Worm (Caenorhabditis elegans) whole organism, late embryonic: ENCODE results near the gene col-131.

ENCODE experiments used
- C08G9.2 ChIP-seq: sonication (generic microtip); optimal IDR thresholded peaks from 2 replicates; lab custom pipeline; 2016; ENCODE audit warnings: mild to moderate bottlenecking, missing genetic modification characterization, moderate library complexity, missing compliant biosample characterization
- C38D4.7 ChIP-seq: fragments of 200-800 bp; sonication (Bioruptor generic); optimal IDR thresholded peaks from 2 replicates; lab custom pipeline; 2018; ENCODE audit warnings: mild to moderate bottlenecking, missing genetic modification characterization, moderate library complexity, missing compliant biosample characterization
- T23F11.4 ChIP-seq: fragments of 200-800 bp; sonication (Bioruptor generic); optimal IDR thresholded peaks from 2 replicates; lab custom pipeline; 2018; ENCODE audit warnings: mild to moderate bottlenecking, missing genetic modification characterization, missing compliant biosample characterization
- ahr-1 ChIP-seq: sonication (generic microtip); optimal IDR thresholded peaks from 2 replicates; lab custom pipeline; 2016; ENCODE audit warnings: missing genetic modification characterization, missing compliant biosample characterization
- ama-1 ChIP-seq: fragments of 150-350 bp; optimal IDR thresholded peaks from 2 replicates; lab custom pipeline; 2014
- ceh-14 ChIP-seq: sonication (generic microtip); optimal IDR thresholded peaks from 2 replicates; lab custom pipeline; 2016; ENCODE audit warnings: missing genotype, missing genetic modification characterization, missing compliant biosample characterization
- ceh-2 ChIP-seq: sonication (generic microtip); optimal IDR thresholded peaks from 2 replicates; lab custom pipeline; 2016; ENCODE audit warnings: missing genotype, missing genetic modification characterization, missing compliant biosample characterization
- ceh-24 ChIP-seq: sonication (generic microtip); optimal IDR thresholded peaks from 2 replicates; lab custom pipeline; 2016; ENCODE audit warnings: mild to moderate bottlenecking, missing genetic modification characterization, missing compliant biosample characterization
- ceh-30 ChIP-seq: fragments of 150-350 bp; optimal IDR thresholded peaks from 2 replicates; lab custom pipeline; 2014; ENCODE audit warnings: missing biosample characterization, missing genetic modification characterization
- ceh-45 ChIP-seq: fragments of 200-800 bp; sonication (Bioruptor generic); IDR thresholded peaks from 2 replicates; pipeline ENCODE4 v1.3.6; 2022; ENCODE audit warnings: missing genetic modification reagents, missing genetic modification characterization, missing compliant biosample characterization
- ceh-48 ChIP-seq: sonication (generic microtip); optimal IDR thresholded peaks from 2 replicates; lab custom pipeline; 2016; ENCODE audit warnings: missing genetic modification characterization, inconsistent platforms, missing compliant biosample characterization
- ceh-9 ChIP-seq: sonication (generic microtip); optimal IDR thresholded peaks from 2 replicates; lab custom pipeline; 2016; ENCODE audit warnings: mild to moderate bottlenecking, missing genetic modification characterization, inconsistent platforms, missing compliant biosample characterization
- elt-4 ChIP-seq: sonication (generic microtip); optimal IDR thresholded peaks from 2 replicates; lab custom pipeline; 2016; ENCODE audit warnings: missing genetic modification characterization, missing compliant biosample characterization
- eyg-1 ChIP-seq: sonication (generic microtip); optimal IDR thresholded peaks from 2 replicates; lab custom pipeline; 2016; ENCODE audit warnings: missing genotype, missing genetic modification characterization, missing compliant biosample characterization
- fax-1 ChIP-seq: sonication (generic microtip); optimal IDR thresholded peaks from 2 replicates; lab custom pipeline; 2016; ENCODE audit warnings: missing genotype, missing genetic modification characterization, missing compliant biosample characterization
- fkh-10 ChIP-seq: fragments of 150-350 bp; optimal IDR thresholded peaks from 2 replicates; lab custom pipeline; 2014; ENCODE audit warnings: missing biosample characterization, missing genetic modification reagents, missing genetic modification characterization
- gmeb-2 ChIP-seq: sonication (generic microtip); optimal IDR thresholded peaks from 2 replicates; lab custom pipeline; 2016; ENCODE audit warnings: missing genetic modification characterization, inconsistent platforms, missing compliant biosample characterization
- hlh-13 ChIP-seq: fragments of 200-800 bp; sonication (Bioruptor generic); optimal IDR thresholded peaks from 2 replicates; lab custom pipeline; 2018; ENCODE audit warnings: mild to moderate bottlenecking, missing genetic modification characterization, missing compliant biosample characterization
- hlh-30 ChIP-seq: sonication (generic microtip); optimal IDR thresholded peaks from 2 replicates; lab custom pipeline; 2017; ENCODE audit warnings: antibody characterized with exemption, missing genetic modification characterization, missing compliant biosample characterization; ENCODE audit not compliant: insufficient read depth
- hlh-8 ChIP-seq: sonication (generic microtip); optimal IDR thresholded peaks from 2 replicates; lab custom pipeline; 2016; ENCODE audit warnings: missing genotype, missing genetic modification characterization, missing compliant biosample characterization
- mec-3 ChIP-seq: sonication (generic microtip); optimal IDR thresholded peaks from 2 replicates; lab custom pipeline; 2016; ENCODE audit warnings: borderline replicate concordance, missing genetic modification characterization, missing compliant biosample characterization
- nfya-1 ChIP-seq: sonication (generic microtip); optimal IDR thresholded peaks from 2 replicates; lab custom pipeline; 2017; ENCODE audit warnings: missing genetic modification characterization, mild to moderate bottlenecking, missing compliant biosample characterization, antibody characterized with exemption, moderate library complexity
- nhr-232 ChIP-seq: sonication (generic microtip); optimal IDR thresholded peaks from 2 replicates; lab custom pipeline; 2016; ENCODE audit warnings: missing genetic modification characterization, missing compliant biosample characterization
- npax-4 ChIP-seq: sonication (generic microtip); optimal IDR thresholded peaks from 2 replicates; lab custom pipeline; 2016; ENCODE audit warnings: missing genetic modification characterization, missing compliant biosample characterization
- odd-2 ChIP-seq: sonication (generic microtip); optimal IDR thresholded peaks from 2 replicates; lab custom pipeline; 2017; ENCODE audit warnings: antibody characterized with exemption, mild to moderate bottlenecking, missing genetic modification characterization, missing compliant biosample characterization
- pat-9 ChIP-seq: fragments of 200-800 bp; sonication (Bioruptor generic); optimal IDR thresholded peaks from 2 replicates; lab custom pipeline; 2018; ENCODE audit warnings: mild to moderate bottlenecking, missing genetic modification characterization, moderate library complexity, missing compliant biosample characterization
- pax-1 ChIP-seq: fragments of 150-350 bp; optimal IDR thresholded peaks from 2 replicates; lab custom pipeline; 2014; ENCODE audit warnings: missing biosample characterization, missing genetic modification characterization
- pha-2 ChIP-seq: sonication (generic microtip); optimal IDR thresholded peaks from 2 replicates; lab custom pipeline; 2017; ENCODE audit warnings: mild to moderate bottlenecking, missing genetic modification characterization, missing compliant biosample characterization
- pha-4 ChIP-seq: fragments of 150-350 bp; optimal IDR thresholded peaks from 2 replicates; lab custom pipeline; 2018; ENCODE audit warnings: missing biosample characterization, missing genetic modification reagents, missing genetic modification characterization
- pqm-1 ChIP-seq: sonication (generic microtip); optimal IDR thresholded peaks from 2 replicates; lab custom pipeline; 2016; ENCODE audit warnings: missing genetic modification characterization, missing compliant biosample characterization
- rnt-1 ChIP-seq: sonication (generic microtip); optimal IDR thresholded peaks from 2 replicates; lab custom pipeline; 2016; ENCODE audit warnings: missing genetic modification characterization, missing compliant biosample characterization
- sox-4 ChIP-seq: sonication (generic microtip); optimal IDR thresholded peaks from 2 replicates; lab custom pipeline; 2017; ENCODE audit warnings: mild to moderate bottlenecking, missing genetic modification characterization, inconsistent platforms, missing compliant biosample characterization
- syd-9 ChIP-seq: sonication (generic microtip); optimal IDR thresholded peaks from 2 replicates; lab custom pipeline; 2016; ENCODE audit warnings: mild to moderate bottlenecking, missing genetic modification characterization, moderate library complexity, missing compliant biosample characterization
- tbx-2 ChIP-seq: sonication (generic microtip); optimal IDR thresholded peaks from 2 replicates; lab custom pipeline; 2016; ENCODE audit warnings: missing genetic modification characterization, missing compliant biosample characterization
- tbx-7 ChIP-seq: sonication (generic microtip); optimal IDR thresholded peaks from 2 replicates; lab custom pipeline; 2016; ENCODE audit warnings: missing genotype, missing genetic modification characterization, missing compliant biosample characterization
- ttx-3 ChIP-seq: sonication (generic microtip); optimal IDR thresholded peaks from 2 replicates; lab custom pipeline; 2016; ENCODE audit warnings: missing genetic modification reagents, missing genetic modification characterization, missing compliant biosample characterization
- unc-3 ChIP-seq, 2 experiments: fragments of 200-800 bp in 1 of 2; sonication (Bioruptor generic) in 1 of 2; sonication (generic microtip) in 1 of 2; conservative IDR thresholded peaks in 1 of 2; optimal IDR thresholded peaks in 1 of 2; 2 replicates each; pipeline versions ENCODE4 v1.3.6 to Lab custom; 2016 to 2022; ENCODE audit warnings: missing compliant biosample characterization in 2 of 2, missing genetic modification characterization in 2 of 2, missing genetic modification reagents in 1 of 2
- unc-42 ChIP-seq: sonication (generic microtip); optimal IDR thresholded peaks from 2 replicates; lab custom pipeline; 2016; ENCODE audit warnings: missing genotype, missing genetic modification characterization, missing compliant biosample characterization
- zip-5 ChIP-seq: sonication (generic microtip); optimal IDR thresholded peaks from 2 replicates; lab custom pipeline; 2016; ENCODE audit warnings: missing genetic modification characterization, missing compliant biosample characterization
- ztf-16 ChIP-seq: sonication (generic microtip); optimal IDR thresholded peaks from 2 replicates; lab custom pipeline; 2017; ENCODE audit warnings: missing genetic modification characterization, missing compliant biosample characterization

The col-131 gene

ce11 chrIV:13041486-13041885, 25.6 kb downstream of the col-131 start:
- no peak for TF ChIP-seq mec-3 (tag; lab: Kevin White, UChicago)
- no peak for TF ChIP-seq ceh-30 (tag; lab: Kevin White, UChicago)
- peak; percentile 87 for TF ChIP-seq nfya-1 (tag; lab: Kevin White, UChicago)

- TF ChIP-seq gmeb-2 (tag; lab: Kevin White, UChicago), result no peak
- TF ChIP-seq hlh-30 (tag; lab: Kevin White, UChicago), result no peak
- no peak for TF ChIP-seq fax-1 (tag; lab: Kevin White, UChicago)
- TF ChIP-seq ceh-24, result no peak
- TF ChIP-seq eyg-1 (tag; lab: Kevin White, UChicago), result no peak
- TF ChIP-seq ztf-16 (tag; lab: Kevin White, UChicago), result no peak
- TF ChIP-seq odd-2 (tag; lab: Kevin White, UChicago), result no peak
- no peak for TF ChIP-seq ttx-3 (tag; lab: Kevin White, UChicago)
- no peak for TF ChIP-seq T23F11.4 (GFP tag; lab: Kevin White, UChicago)
- no peak for TF ChIP-seq fkh-10 (GFP tag; lab: Kevin White, UChicago)
- TF ChIP-seq pqm-1, result no peak
Observed at ce11 chrIV:13038888-13039287, 28.2 kb downstream of the col-131 start, which contains the start of gene F49E11.2. F49E11.2 (minus strand) TSS chrIV:13038988.

ce11 chrIV:13036835-13037234, 30.3 kb downstream of the col-131 start:
- TF ChIP-seq rnt-1 (no peak), ahr-1 (tag; lab: Kevin White, UChicago) (no peak), ceh-48 (no peak), tbx-2 (tag; lab: Kevin White, UChicago) (no peak), unc-42 (no peak), pat-9 (tag; lab: Kevin White, UChicago) (no peak), sox-4 (tag; lab: Kevin White, UChicago) (no peak), fax-1 (tag; lab: Kevin White, UChicago) (no peak), hlh-8 (tag; lab: Kevin White, UChicago) (no peak), syd-9 (no peak), zip-5 (tag; lab: Kevin White, UChicago) (no peak), C38D4.7 (no peak), eyg-1 (tag; lab: Kevin White, UChicago) (no peak), pha-4 (no peak), C08G9.2 (no peak), ceh-30 (tag; lab: Kevin White, UChicago) (no peak)

- TF ChIP-seq pha-2 (tag; lab: Kevin White, UChicago) (no peak), pax-1 (tag; lab: Kevin White, UChicago) (no peak), npax-4 (no peak), ama-1 (no peak), elt-4 (tag; lab: Kevin White, UChicago) (no peak), ceh-30 (tag; lab: Kevin White, UChicago) (no peak), ceh-48 (no peak), ceh-14 (tag; lab: Kevin White, UChicago) (no peak), nhr-232 (tag; lab: Kevin White, UChicago) (no peak), ceh-45 (GFP tag; lab: Robert Waterston, UW) (no peak), ceh-2 (tag; lab: Kevin White, UChicago) (no peak), ceh-9 (tag; lab: Kevin White, UChicago) (no peak), unc-3 (GFP tag; conservative IDR thresholded peaks at IDR 0.05; lab: Robert Waterston, UW) (no peak), unc-3 (tag; optimal IDR thresholded peaks at IDR 0.05; lab: Kevin White, UChicago) (no peak), hlh-13 (GFP tag; lab: Kevin White, UChicago) (no peak), tbx-7 (tag; lab: Kevin White, UChicago) (no peak), hlh-30 (tag; lab: Kevin White, UChicago) (no peak)
- TF ChIP-seq, all 69 proteins: peak for 0
Observed at ce11 chrIV:13035302-13035701, 31.8 kb downstream of the col-131 start.
